Fruit fly (Drosophila melanogaster): ENCODE data around the gene Kebab.

dm6 chr2L:2008114-2008513 is 37.2 kb upstream of the Kebab start, which contains the start of gene Nplp4:
- TF ChIP-seq Hr78 (GFP tag; optimal IDR thresholded peaks at IDR 0.05) (no peak), Ets65A (GFP tag) (no peak), CG13287 (GFP tag; IDR thresholded peaks at IDR 0.05; ENCODE audit: partially characterized antibody) (no peak), CG11456 (GFP tag; IDR thresholded peaks at IDR 0.05) (no peak), tx (GFP tag; optimal IDR thresholded peaks at IDR 0.05) (no peak), CG15514 (GFP tag; optimal IDR thresholded peaks at IDR 0.05) (no peak), Dfd (GFP tag; optimal IDR thresholded peaks at IDR 0.05) (no peak), Optix (GFP tag; IDR thresholded peaks at IDR 0.05) (no peak), CG2678 (tag; optimal IDR thresholded peaks at IDR 0.05) (no peak), mam (GFP tag; optimal IDR thresholded peaks at IDR 0.05) (no peak)

Measured in whole organism, embryonic.